Worm (Caenorhabditis elegans): ENCODE results near the gene F35F10.1.

Gene F35F10.1

ce11 chrV:3361633-3362032, 45.5 kb downstream of the F35F10.1 start:
- no peak for TF ChIP-seq lin-39 (tag; optimal IDR thresholded peaks at IDR 0.05)
- no peak for TF ChIP-seq pag-3 (tag; optimal IDR thresholded peaks at IDR 0.05; ENCODE audit: borderline replicate concordance, insufficient read depth)
- no peak for TF ChIP-seq unc-86 (tag; optimal IDR thresholded peaks at IDR 0.05)
- no peak for TF ChIP-seq grh-1 (GFP tag; IDR thresholded peaks at IDR 0.05)
- TF ChIP-seq unc-98 (GFP tag; IDR thresholded peaks at IDR 0.05) = no peak
- TF ChIP-seq nhr-47 (tag; optimal IDR thresholded peaks at IDR 0.05) = no peak
- TF ChIP-seq ceh-8 (GFP tag; optimal IDR thresholded peaks at IDR 0.05) = no peak
- TF ChIP-seq mdl-1 (tag; optimal IDR thresholded peaks at IDR 0.05) = no peak
- no peak for TF ChIP-seq nhr-20 (tag; optimal IDR thresholded peaks at IDR 0.05)
- no peak for TF ChIP-seq xbp-1 (tag; optimal IDR thresholded peaks at IDR 0.05)

ce11 chrV:3362475-3362874, 46.4 kb downstream of the F35F10.1 start, which contains the start of gene C04E12.4:
Gene C04E12.4 (plus strand): TSS chrV:3362775.
- TF ChIP-seq efl-1 (optimal IDR thresholded peaks at IDR 0.05) (no peak), efl-1 (GFP tag; optimal IDR thresholded peaks at IDR 0.05 in 1 of 2) (peak in 1 of 2 experiments; percentile 47), hpl-2 (GFP tag; optimal IDR thresholded peaks at IDR 0.05) (no peak), sup-37 (GFP tag; optimal IDR thresholded peaks at IDR 0.05) (no peak), fkh-4 (tag; optimal IDR thresholded peaks at IDR 0.05; ENCODE audit: borderline replicate concordance) (no peak), dsc-1 (tag; optimal IDR thresholded peaks at IDR 0.05) (no peak), ama-1 (optimal IDR thresholded peaks at IDR 0.05) (no peak), nhr-77 (tag; optimal IDR thresholded peaks at IDR 0.05) (no peak), unc-62 (GFP tag; optimal IDR thresholded peaks at IDR 0.05) (no peak), fos-1 (tag; optimal IDR thresholded peaks at IDR 0.05) (no peak), unc-30 (tag; optimal IDR thresholded peaks at IDR 0.05) (no peak), ceh-82 (tag; optimal IDR thresholded peaks at IDR 0.05) (no peak), aly-2 (tag; optimal IDR thresholded peaks at IDR 0.05) (no peak), elt-3 (tag; optimal IDR thresholded peaks at IDR 0.05) (peak in 1 of 6 experiments; percentile 38), nhr-47 (tag; optimal IDR thresholded peaks at IDR 0.05) (no peak), lin-39 (tag; optimal IDR thresholded peaks at IDR 0.05) (no peak), nhr-20 (tag; optimal IDR thresholded peaks at IDR 0.05) (peak; percentile 16), nhr-12 (tag; optimal IDR thresholded peaks at IDR 0.05) (no peak), snpc-4 (tag; optimal IDR thresholded peaks at IDR 0.05) (no peak), lin-13 (GFP tag; optimal IDR thresholded peaks at IDR 0.05) (no peak), tbx-2 (tag; optimal IDR thresholded peaks at IDR 0.05) (no peak)

Measured in whole organism, L1 larva.